Fruit fly (Drosophila melanogaster): ENCODE data around the gene CG14621.
A peak's percentile ranks its signal among the peaks of the same experiment; 100 is the strongest.

Gene CG14621

dm6 chrX:22477689-22478590, 33.9 kb downstream of the CG14621 start (continued):
- TF ChIP-seq fd3F (GFP tag; optimal IDR thresholded peaks at IDR 0.05) (peak; percentile 12), CG6813 (GFP tag; optimal IDR thresholded peaks at IDR 0.05) (no peak), vvl (GFP tag; IDR thresholded peaks at IDR 0.05) (peak; percentile 66), Scr (GFP tag; IDR thresholded peaks at IDR 0.05; ENCODE audit: partially characterized antibody) (no peak), Gsc (GFP tag; IDR thresholded peaks at IDR 0.05) (no peak), schlank (tag; optimal IDR thresholded peaks at IDR 0.05) (no peak), Elba2 (GFP tag; optimal IDR thresholded peaks at IDR 0.05) (no peak), CG11093 (GFP tag; IDR thresholded peaks at IDR 0.05) (no peak), sob (GFP tag; IDR thresholded peaks at IDR 0.05) (no peak), D (optimal IDR thresholded peaks at IDR 0.05) (no peak), D (GFP tag; optimal IDR thresholded peaks at IDR 0.05) (no peak), pzg (GFP tag; optimal IDR thresholded peaks at IDR 0.05) (no peak), lab (GFP tag; optimal IDR thresholded peaks at IDR 0.05) (no peak), br (optimal IDR thresholded peaks at IDR 0.05) (no peak), CG8281 (tag; optimal IDR thresholded peaks at IDR 0.05) (no peak), Dek (tag; optimal IDR thresholded peaks at IDR 0.05) (no peak), sens (GFP tag) (peak; percentile 83), phol (tag; optimal IDR thresholded peaks at IDR 0.05) (no peak), Mad (GFP tag; optimal IDR thresholded peaks at IDR 0.05) (no peak), Sox102F (GFP tag; optimal IDR thresholded peaks at IDR 0.05) (no peak), maf-S (GFP tag; optimal IDR thresholded peaks at IDR 0.05) (no peak), toy (GFP tag; IDR thresholded peaks at IDR 0.05) (no peak), grn (GFP tag; optimal IDR thresholded peaks at IDR 0.05) (no peak), Ssrp (tag; optimal IDR thresholded peaks at IDR 0.05) (no peak), Hr3 (GFP tag; optimal IDR thresholded peaks at IDR 0.05) (no peak), CG9215 (GFP tag; IDR thresholded peaks at IDR 0.05) (no peak; the same call in 1 of the 2 replicates), Hmx (GFP tag; optimal IDR thresholded peaks at IDR 0.05) (no peak), CG11247 (GFP tag; IDR thresholded peaks at IDR 0.05) (no peak), CG15514 (GFP tag; optimal IDR thresholded peaks at IDR 0.05) (no peak), tin (GFP tag; optimal IDR thresholded peaks at IDR 0.05) (no peak), dm (GFP tag; optimal IDR thresholded peaks at IDR 0.05) (no peak), HmgD (GFP tag; optimal IDR thresholded peaks at IDR 0.05) (no peak), CG18619 (GFP tag; optimal IDR thresholded peaks at IDR 0.05) (no peak), CG9817 (tag; optimal IDR thresholded peaks at IDR 0.05) (no peak), run (tag; optimal IDR thresholded peaks at IDR 0.05) (no peak), CG12071 (GFP tag; optimal IDR thresholded peaks at IDR 0.05) (no peak), gem (tag; optimal IDR thresholded peaks at IDR 0.05) (peak; percentile 20), E2f1 (GFP tag; IDR thresholded peaks at IDR 0.05) (no peak), CG17328 (GFP tag; IDR thresholded peaks at IDR 0.05) (no peak), wor (GFP tag; IDR thresholded peaks at IDR 0.05) (no peak), CG34224 (GFP tag; IDR thresholded peaks at IDR 0.05; ENCODE audit: partially characterized antibody) (no peak), CG15601 (tag; optimal IDR thresholded peaks at IDR 0.05) (no peak), ewg (GFP tag; optimal IDR thresholded peaks at IDR 0.05) (no peak), pan (optimal IDR thresholded peaks at IDR 0.05) (no peak), pan (GFP tag; optimal IDR thresholded peaks at IDR 0.05 in 1 of 2, IDR thresholded peaks at IDR 0.05 in 1 of 2) (no peak), fru (optimal IDR thresholded peaks at IDR 0.05) (no peak), CG12769 (tag; optimal IDR thresholded peaks at IDR 0.05) (peak; percentile 0), CG2712 (tag; optimal IDR thresholded peaks at IDR 0.05) (peak; percentile 7), zfh2 (GFP tag; optimal IDR thresholded peaks at IDR 0.05) (no peak), disco-r (GFP tag; optimal IDR thresholded peaks at IDR 0.05) (no peak), CG12104 (GFP tag; optimal IDR thresholded peaks at IDR 0.05) (no peak)
